Worm (Caenorhabditis elegans): ENCODE measurements around the gene Y113G7A.12.

The Y113G7A.12 gene

DNA sequence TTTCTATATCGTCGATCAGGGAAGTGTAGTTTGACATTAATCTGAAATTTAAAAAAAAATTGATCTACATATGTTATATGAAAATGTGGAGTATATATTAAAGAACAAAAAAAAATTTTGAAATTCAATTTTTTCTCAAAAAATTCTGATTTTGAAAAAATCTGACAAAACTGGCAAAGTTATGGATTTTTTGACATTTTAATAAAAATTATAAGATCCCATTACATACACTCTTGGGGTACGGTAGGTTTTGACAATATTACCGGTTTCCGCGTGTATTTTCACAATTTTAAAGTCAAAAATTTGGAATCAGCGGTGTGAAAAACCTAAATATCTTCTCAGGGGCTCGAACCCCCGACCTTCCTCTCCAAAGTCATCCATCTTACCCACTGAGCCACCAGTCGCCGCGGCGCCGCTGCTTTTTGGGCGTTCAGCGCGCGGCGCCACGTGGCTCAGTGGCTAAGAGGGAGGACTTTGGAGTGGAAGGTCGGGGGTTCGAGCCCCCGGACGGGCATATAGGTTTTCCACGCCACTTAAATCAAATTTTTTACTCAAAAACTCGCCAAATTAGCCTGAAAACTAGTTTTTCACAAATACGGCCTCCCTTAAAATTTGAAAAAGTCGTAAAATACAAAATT is 3.9 kb upstream of the Y113G7A.12 start, which contains the start of gene Y113G7A.14:
TSS of gene Y113G7A.14 (minus strand) at position 51 of the 638 bp plus-strand sequence.
- TF ChIP-seq unc-62 (GFP tag; optimal IDR thresholded peaks at IDR 0.05): no peak

DNA sequence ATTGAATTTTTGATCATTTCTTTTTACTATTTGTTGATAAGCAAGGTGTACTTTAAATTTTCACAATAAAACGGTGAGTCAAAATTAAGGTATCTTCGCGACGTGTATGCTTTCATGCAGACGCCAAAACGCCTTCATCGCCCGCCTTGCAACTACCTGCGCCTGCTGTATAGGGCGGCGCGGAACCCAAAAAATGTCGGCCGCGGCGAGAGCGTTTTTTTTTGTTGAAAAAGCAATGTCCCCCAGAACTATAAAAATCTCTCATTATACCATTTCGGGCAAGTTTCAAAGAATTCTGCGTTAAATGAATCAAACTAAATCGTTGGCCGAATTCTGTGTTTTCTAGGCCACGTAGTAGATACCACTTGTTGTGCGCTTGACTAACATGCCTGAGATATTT is 1.3 kb downstream of the Y113G7A.12 start:
- TF ChIP-seq unc-62 (GFP tag; optimal IDR thresholded peaks at IDR 0.05): no peak

DNA sequence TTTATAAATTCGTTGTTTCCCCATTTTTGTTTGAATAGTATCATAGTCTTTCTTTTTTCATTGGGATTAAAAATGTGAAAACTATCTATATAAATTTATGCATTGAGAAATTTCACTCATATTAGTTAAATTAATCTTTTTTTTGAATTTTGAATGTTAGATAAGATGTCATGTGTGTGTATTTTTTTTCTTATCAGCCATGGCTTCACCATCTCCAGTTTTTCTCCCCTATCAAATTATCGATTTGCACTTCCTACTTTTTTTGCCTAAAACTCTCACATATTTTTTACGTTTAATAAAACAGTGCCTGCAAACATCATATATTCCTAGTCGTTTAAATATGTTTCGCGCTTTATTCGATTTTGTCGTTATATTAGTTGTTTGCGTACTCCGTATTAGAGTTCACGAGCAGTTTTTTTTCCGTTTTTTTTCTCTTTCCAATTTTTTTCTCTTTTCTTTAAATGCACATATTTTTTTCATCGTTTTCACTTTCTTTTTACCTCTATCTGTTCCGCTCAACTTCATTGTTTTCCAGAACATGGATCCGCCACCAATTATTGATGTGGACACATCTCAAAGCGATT is 5.4 kb downstream of the Y113G7A.12 start, which contains the start of gene Y113G7A.13:
TSS of gene Y113G7A.13 (plus strand) at position 534 of the 584 bp plus-strand sequence.
- TF ChIP-seq unc-62 (GFP tag; optimal IDR thresholded peaks at IDR 0.05): no peak

DNA sequence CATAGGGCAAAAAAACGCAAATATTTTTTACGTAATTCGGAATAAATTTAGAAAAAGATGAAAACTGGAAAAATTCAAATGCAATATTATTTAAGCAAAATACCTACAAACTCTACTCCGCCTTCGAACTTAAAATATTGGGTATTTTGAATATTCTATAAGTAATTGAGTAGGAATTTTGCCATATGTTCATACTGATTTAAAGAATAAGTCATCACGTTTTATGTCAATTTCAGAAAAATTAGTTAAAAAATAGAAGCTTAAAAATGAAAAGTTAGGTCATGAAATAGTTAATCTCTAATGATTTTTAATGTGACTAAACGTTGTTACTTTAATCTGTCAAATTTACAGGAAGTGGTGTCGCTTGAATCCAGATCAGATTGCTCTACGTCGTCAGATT is 9.0 kb downstream of the Y113G7A.12 start, which contains the start of gene F19B2.7:
TSS of gene F19B2.7 (plus strand) at position 301 of the 400 bp plus-strand sequence.
- no peak for TF ChIP-seq unc-62 (GFP tag; optimal IDR thresholded peaks at IDR 0.05)

DNA sequence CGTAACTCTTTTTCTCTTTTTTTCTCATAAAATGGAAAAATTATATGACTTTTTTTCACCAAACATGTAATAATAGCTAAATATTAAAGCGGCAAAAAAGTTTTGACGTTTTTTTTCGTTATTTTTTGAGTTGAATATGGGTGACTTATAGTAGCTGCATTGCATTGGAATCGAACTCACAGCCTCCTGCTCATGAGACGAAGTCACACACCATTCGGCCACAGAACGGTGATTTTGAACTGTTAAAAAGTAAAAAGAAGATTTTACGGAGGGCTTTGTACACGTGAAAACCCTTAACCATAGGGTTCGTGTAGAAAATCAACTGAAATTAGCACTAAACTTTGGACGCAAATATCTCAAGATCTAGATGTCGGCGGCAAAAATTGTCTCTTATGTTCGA is 9.5 kb downstream of the Y113G7A.12 start:
- TF ChIP-seq unc-62 (GFP tag; optimal IDR thresholded peaks at IDR 0.05): no peak

DNA sequence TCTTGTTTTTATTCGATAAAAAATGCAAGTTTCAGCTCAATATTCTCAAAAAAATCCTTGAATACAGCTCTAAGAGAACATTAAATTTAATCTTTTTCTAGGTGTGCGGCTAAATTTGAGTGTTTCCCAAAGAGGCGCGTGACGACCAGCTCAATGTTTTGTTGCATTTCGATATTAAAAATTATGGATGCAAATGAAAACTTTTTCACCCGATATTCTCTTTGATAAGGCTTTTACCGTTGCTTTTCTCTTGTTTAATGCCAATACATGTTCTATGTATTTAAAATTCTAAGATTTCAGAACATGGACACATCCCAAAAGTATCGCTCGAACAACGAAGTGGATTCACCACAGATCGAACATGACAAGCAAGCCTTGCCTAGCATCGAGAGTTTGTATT is 15.8 kb downstream of the Y113G7A.12 start, which contains the start of gene F19B2.6:
TSS of gene F19B2.6 (plus strand) at position 301 of the 400 bp plus-strand sequence.
- no peak for TF ChIP-seq unc-62 (GFP tag; optimal IDR thresholded peaks at IDR 0.05)

DNA sequence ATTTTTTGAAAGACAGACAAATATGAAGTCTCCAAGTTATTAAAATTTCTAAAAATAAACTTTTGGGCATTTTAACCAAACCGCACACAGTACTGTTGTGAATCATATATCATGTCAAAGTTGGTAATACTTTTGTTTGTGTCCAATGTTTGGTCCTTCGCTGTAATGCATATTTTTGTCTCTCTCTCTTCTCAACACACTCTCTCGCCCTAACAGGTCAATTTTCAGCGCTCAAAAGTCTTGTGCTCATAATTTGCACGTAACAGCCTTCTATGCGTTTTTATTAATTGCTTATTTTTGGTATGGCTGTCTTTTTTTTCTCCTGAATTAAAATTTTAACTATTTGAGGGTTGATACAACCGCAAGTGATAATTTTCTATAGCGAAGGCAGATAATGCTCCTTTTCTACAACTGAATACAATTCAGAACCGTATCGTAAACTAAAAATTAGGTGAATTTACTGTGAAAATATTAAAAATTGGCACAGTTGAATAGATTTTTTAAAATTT is 19.4 kb downstream of the Y113G7A.12 start:
- no peak for TF ChIP-seq unc-62 (GFP tag; optimal IDR thresholded peaks at IDR 0.05)

DNA sequence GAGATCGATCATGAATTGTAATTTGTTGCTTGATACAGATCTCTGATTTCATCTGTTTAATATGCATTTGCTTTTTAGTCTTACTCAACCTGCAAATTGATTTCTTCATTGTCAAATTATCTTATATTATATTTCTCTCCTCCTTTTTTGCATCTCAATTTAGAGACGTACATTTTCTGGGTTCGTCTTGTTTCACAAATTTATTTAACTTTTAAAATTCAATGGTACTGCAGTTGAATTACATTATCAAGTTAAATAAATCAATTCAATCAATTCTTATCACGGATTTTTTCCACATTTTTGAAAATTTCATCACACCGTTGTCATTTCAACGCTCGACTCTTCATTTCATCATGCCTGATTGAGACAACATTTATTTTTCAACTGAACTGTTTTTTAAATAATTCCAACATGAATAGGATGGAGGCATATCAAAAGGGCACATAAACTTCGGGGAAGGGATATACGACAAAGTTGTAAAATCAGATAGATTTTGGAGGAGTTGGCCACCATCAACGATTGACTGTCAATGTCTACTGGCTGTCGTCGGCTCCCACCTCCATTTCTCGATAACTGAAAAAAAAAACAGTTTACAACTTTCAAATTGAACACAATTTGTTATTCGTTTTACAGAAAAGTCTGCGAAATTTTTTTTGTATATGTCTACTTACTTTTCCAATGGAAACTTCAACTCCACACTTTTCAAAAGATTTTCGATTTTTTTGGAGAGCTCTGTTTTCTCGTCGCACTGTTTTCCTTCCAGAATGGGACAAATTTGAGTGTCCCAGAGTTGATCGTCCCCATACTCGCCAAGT is 20.1 kb downstream of the Y113G7A.12 start:
- TF ChIP-seq unc-62 (GFP tag; optimal IDR thresholded peaks at IDR 0.05): no peak

DNA sequence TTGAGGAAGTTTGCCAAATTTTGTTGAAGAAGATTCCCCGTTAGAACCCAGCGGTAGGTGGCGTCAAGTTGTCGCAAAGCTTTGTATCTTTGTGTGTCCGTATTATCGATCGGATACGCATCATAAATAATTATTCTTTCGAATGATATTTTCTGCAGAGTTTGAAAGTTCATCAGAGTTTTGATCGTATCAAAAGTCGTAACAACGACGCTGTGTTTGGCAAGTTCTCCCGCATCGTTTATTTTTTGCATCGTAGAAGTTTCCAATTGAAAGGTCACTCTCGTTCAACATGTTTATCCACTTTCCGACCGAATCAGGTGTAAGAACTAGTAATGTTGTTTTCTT is 20.7 kb downstream of the Y113G7A.12 start:
- no peak for TF ChIP-seq unc-62 (GFP tag; optimal IDR thresholded peaks at IDR 0.05)

DNA sequence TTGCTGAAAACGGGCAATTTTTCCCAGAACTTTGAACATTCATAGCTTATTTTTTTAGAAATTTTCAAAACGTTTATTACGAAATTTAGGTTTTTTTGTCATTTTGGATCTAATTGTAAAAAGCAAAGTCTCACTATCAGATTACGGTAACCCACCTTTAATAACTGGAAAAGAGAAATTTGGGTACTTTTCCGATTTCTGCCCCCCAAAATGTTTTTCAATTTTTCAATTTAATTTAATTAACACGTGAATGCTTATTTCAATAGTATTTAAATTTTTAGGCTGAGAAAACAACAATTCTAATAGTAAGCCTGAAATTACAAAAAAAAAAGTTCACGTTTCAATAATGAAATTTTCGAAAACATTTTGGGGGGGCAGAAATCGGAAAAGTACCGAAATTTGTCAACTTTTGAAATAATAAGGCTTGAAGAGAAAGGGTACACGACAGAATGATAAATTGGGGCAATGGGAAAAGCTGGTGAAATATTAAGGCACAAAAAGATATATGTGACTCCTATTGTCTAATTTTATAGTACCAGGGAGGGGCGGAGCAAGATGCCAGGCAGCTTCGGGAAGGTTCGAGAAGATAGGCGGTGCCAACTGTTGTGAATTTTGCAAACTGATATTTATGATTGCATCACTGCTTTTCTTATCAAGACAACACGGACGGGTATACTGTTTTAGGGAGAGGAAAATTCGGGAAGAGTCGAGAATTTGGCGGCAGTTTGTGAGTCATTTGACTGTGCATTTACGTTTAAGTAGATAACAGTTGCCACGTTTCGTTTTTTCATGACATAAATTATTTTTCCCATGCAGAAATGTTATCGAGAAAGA is 21.9 kb downstream of the Y113G7A.12 start, which contains the start of gene F19B2.5:
TSS of gene F19B2.5 (minus strand) at position 107 of the 834 bp plus-strand sequence.
- TF ChIP-seq unc-62 (GFP tag; optimal IDR thresholded peaks at IDR 0.05): no peak

DNA sequence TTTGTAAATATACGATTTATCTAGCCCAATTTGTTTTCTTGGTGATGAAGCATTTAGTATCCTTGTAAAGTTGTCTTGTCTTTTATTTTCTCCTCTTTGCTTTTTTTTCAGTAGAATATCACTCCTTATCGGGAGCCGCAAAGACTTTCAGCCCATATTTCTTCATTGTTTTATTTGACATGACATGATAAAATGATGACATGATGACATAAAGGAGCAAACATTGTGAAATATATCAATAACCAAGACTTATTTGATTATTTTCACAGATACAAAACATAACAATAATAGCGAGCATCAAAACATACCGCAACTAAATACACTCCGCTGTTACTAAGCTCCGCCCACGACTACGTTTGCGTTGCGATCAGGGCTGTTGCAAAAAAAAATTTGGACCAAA is 23.4 kb downstream of the Y113G7A.12 start:
- TF ChIP-seq unc-62 (GFP tag; optimal IDR thresholded peaks at IDR 0.05): no peak

DNA sequence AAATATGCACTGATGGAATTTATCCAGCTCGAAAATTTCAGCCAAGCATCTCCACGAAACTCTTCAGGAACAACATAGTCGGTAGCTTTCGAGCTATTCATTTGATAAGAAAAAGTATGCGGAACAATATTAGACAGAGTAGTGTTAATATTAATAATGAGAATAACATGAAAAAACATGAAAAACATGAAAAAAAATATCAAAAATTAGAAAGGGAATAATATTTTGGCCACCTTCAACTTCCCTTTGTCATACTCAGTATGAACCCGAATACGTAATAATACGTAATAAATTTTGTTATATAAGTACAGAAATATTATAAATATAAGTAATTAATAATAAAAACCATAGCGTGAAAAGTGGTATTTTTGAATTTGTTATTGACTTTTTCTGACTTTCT is 29.6 kb downstream of the Y113G7A.12 start, which contains the start of gene srw-39:
TSS of gene srw-39 (minus strand) at position 101 of the 400 bp plus-strand sequence.
- TF ChIP-seq unc-62 (GFP tag; optimal IDR thresholded peaks at IDR 0.05): no peak

DNA sequence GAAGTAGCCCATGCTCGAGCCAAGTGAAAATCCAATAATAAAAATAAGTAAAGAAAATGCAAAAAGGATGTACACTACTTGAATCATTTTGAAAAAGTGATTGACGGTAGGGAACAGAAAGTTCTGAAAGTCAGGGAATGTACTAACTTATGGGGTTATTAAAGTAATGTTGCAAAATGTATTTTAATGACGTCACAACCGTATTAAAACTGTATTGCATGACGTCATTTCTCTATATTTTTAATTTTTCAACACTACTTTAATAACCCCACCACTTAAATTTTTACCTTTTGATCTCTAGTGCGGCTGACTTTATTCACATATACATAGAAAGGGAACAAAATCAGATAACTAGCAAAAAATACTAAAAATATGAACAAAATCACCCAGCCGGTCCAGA is 39.9 kb downstream of the Y113G7A.12 start:
- no peak for TF ChIP-seq unc-62 (GFP tag; optimal IDR thresholded peaks at IDR 0.05)

DNA sequence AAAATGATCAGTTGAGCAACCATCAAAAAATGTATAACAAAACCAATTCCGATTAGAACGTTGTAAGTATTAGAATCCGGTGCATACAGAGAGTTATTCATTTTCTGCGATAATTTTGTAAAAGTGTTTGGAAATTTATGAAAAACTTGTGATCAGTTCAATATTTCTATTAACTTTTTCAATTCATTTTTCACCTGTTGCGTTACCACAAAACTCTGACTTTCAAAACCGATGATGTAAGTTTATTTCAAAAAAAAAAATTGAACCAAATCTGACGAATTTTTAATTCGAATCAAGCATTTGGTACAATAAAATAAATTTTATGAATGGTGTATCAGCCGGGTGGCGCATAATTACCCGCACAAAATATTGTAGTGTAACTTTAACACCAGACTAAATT is 44.2 kb downstream of the Y113G7A.12 start, which contains the start of gene srz-16:
TSS of gene srz-16 (minus strand) at position 101 of the 400 bp plus-strand sequence.
- no peak for TF ChIP-seq unc-62 (GFP tag; optimal IDR thresholded peaks at IDR 0.05)

DNA sequence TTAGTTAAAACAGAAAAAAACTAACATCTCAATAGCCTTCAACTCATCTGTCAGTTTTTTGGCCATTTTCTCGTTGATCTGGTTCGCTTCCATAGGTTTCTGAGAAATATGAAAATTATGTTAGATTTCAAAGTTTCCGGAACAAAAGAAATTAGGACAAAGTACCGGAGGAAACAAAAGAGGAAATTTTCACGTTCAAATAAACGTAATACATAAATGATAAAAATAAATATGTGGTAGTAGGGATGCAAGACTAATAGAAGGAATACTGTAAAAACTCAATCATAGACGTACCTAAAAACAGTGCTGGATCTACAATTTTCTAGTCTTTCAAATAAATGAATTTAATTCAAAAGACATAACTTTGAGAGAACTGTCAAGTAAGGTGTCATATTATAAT is 46.4 kb downstream of the Y113G7A.12 start, which contains the start of gene fbxa-116:
TSS of gene fbxa-116 (minus strand) at position 101 of the 400 bp plus-strand sequence.
- no peak for TF ChIP-seq unc-62 (GFP tag; optimal IDR thresholded peaks at IDR 0.05)

All from whole organism, dauer.